Worm (Caenorhabditis elegans) whole organism, L4/young adult: ENCODE results near the gene Y54E2A.9.
A peak's percentile ranks its signal among the peaks of the same experiment; 100 is the strongest.

Experiments
- W03F9.2 ChIP-seq: fragments of 150-350 bp; optimal IDR thresholded peaks from 2 replicates; lab custom pipeline; 2014; ENCODE audit warnings: missing biosample characterization, missing genetic modification characterization
- dao-5 ChIP-seq: sonication (generic microtip); optimal IDR thresholded peaks from 2 replicates; lab custom pipeline; 2016; ENCODE audit warnings: missing genotype, missing genetic modification characterization, moderate library complexity, missing compliant biosample characterization
- him-1 ChIP-seq: sonication (generic microtip); optimal IDR thresholded peaks from 2 replicates; lab custom pipeline; 2016; ENCODE audit warnings: missing genotype, missing genetic modification reagents, missing genetic modification characterization, missing compliant biosample characterization

Y54E2A.9 gene

ce11 chrII:14757711-14758110 lies 28.1 kb downstream of the Y54E2A.9 start, which contains the start of gene Y54E2A.5:
Gene Y54E2A.5 (minus strand): TSS chrII:14757811.
- TF ChIP-seq dao-5 (tag; lab: Kevin White, UChicago) (no peak), W03F9.2 (no peak), him-1 (tag; lab: Kevin White, UChicago) (no peak)

ce11 chrII:14753858-14754750 lies 31.7 kb downstream of the Y54E2A.9 start, which contains the start of the genes tac-1 and Y54E2A.4:
Gene tac-1 (minus strand): TSS chrII:14753877.
Gene Y54E2A.4 (plus strand): TSS chrII:14754622.
- TF ChIP-seq him-1 (tag; lab: Kevin White, UChicago) (no peak), dao-5 (tag; lab: Kevin White, UChicago) (no peak), W03F9.2 (peak; percentile 7)

ce11 chrII:14753246-14753645 lies 32.6 kb downstream of the Y54E2A.9 start:
- TF ChIP-seq him-1 (tag; lab: Kevin White, UChicago) (no peak), W03F9.2 (no peak)

- no peak for TF ChIP-seq him-1 (tag; lab: Kevin White, UChicago)
- TF ChIP-seq dao-5 (tag; lab: Kevin White, UChicago): no peak
- TF ChIP-seq W03F9.2: no peak
These were observed 33.4 kb downstream of the Y54E2A.9 start, which contains the start of gene smg-9 for ce11 chrII:14752187-14752959. Gene smg-9 (minus strand): TSS chrII:14752849.

ce11 chrII:14745127-14745526 lies 40.7 kb downstream of the Y54E2A.9 start:
- TF ChIP-seq dao-5 (tag; lab: Kevin White, UChicago) (no peak), W03F9.2 (no peak), him-1 (tag; lab: Kevin White, UChicago) (no peak)

ce11 chrII:14739143-14739542 lies 46.7 kb downstream of the Y54E2A.9 start, which contains the start of gene npr-34:
Gene npr-34 (minus strand): TSS chrII:14739243.
- TF ChIP-seq W03F9.2: no peak
- TF ChIP-seq dao-5 (tag; lab: Kevin White, UChicago): no peak
- TF ChIP-seq him-1 (tag; lab: Kevin White, UChicago): no peak
